Fruit fly (Drosophila melanogaster) whole organism, embryonic: ENCODE measurements around the gene CG1738.

Source experiments
- CG10462 ChIP-seq: fragments of 200-800 bp; sonication (Bioruptor generic); optimal IDR thresholded peaks from 2 replicates; lab custom pipeline; 2016; ENCODE audit warnings: missing biosample characterization, missing genetic modification characterization
- CG11456 ChIP-seq: fragments of 200-800 bp; sonication (Bioruptor generic); IDR thresholded peaks from 3 replicates; pipeline ENCODE4 v1.3.6; 2022; ENCODE audit warnings: missing biosample characterization, missing genetic modification characterization
- CG12391 ChIP-seq: fragments of 200-800 bp; sonication (Bioruptor generic); optimal IDR thresholded peaks from 3 replicates; lab custom pipeline; 2018; ENCODE audit warnings: missing biosample characterization, mild to moderate bottlenecking, missing genetic modification characterization, moderate library complexity
- CG14014 ChIP-seq: fragments of 200-800 bp; sonication (Bioruptor generic); IDR thresholded peaks from 2 replicates; pipeline ENCODE4 v1.3.6; 2022; ENCODE audit warnings: missing biosample characterization, missing genetic modification characterization
- CG14710 ChIP-seq: fragments of 200-800 bp; sonication (Bioruptor generic); optimal IDR thresholded peaks from 3 replicates; lab custom pipeline; 2019; ENCODE audit warnings: missing biosample characterization, mild to moderate bottlenecking, missing genetic modification characterization, moderate library complexity
- CG15601 ChIP-seq: fragments of 200-800 bp; sonication (Bioruptor generic); optimal IDR thresholded peaks from 3 replicates; lab custom pipeline; 2019; ENCODE audit warnings: missing biosample characterization, mild to moderate bottlenecking, missing genetic modification characterization, moderate library complexity
- CG17612 ChIP-seq: fragments of 200-800 bp; sonication (Bioruptor generic); IDR thresholded peaks from 2 replicates; pipeline ENCODE4 v1.3.6; 2022; ENCODE audit warnings: missing biosample characterization, missing genetic modification characterization
- CG17829 ChIP-seq: fragments of 200-800 bp; optimal IDR thresholded peaks from 2 replicates; lab custom pipeline; 2019; ENCODE audit warnings: missing biosample characterization, mild to moderate bottlenecking, missing genetic modification characterization, moderate library complexity
- CG30403 ChIP-seq: fragments of 200-800 bp; sonication (Bioruptor generic); optimal IDR thresholded peaks from 3 replicates; lab custom pipeline; 2016; ENCODE audit warnings: missing biosample characterization, missing genetic modification characterization
- CG30431 ChIP-seq: fragments of 200-800 bp; sonication (Bioruptor generic); optimal IDR thresholded peaks from 2 replicates; lab custom pipeline; 2017; ENCODE audit warnings: missing biosample characterization, missing genetic modification characterization
- CG31224 ChIP-seq: fragments of 200-800 bp; sonication (Bioruptor generic); IDR thresholded peaks from 2 replicates; pipeline ENCODE4 v1.3.6; 2022; ENCODE audit warnings: missing biosample characterization, missing genetic modification characterization
- CG3407 ChIP-seq: fragments of 200-800 bp; sonication (Bioruptor generic); optimal IDR thresholded peaks from 2 replicates; lab custom pipeline; 2018; ENCODE audit warnings: missing biosample characterization, mild to moderate bottlenecking, missing genetic modification characterization
- CG3995 ChIP-seq: fragments of 200-800 bp; sonication (Bioruptor generic); optimal IDR thresholded peaks from 3 replicates; lab custom pipeline; 2016; ENCODE audit warnings: missing biosample characterization, missing genetic modification characterization
- CG4360 ChIP-seq: fragments of 200-800 bp; sonication (Bioruptor generic); IDR thresholded peaks from 2 replicates; pipeline ENCODE4 v1.3.6; 2022; ENCODE audit warnings: missing biosample characterization, missing genetic modification characterization
- CG4707 ChIP-seq: fragments of 200-800 bp; sonication (Bioruptor generic); optimal IDR thresholded peaks from 2 replicates; lab custom pipeline; 2018; ENCODE audit warnings: missing biosample characterization, mild to moderate bottlenecking, missing genetic modification characterization, moderate library complexity
- CG5953 ChIP-seq: fragments of 200-800 bp; sonication (Bioruptor generic); IDR thresholded peaks from 2 replicates; pipeline ENCODE4 v1.3.6; 2022; ENCODE audit warnings: missing biosample characterization, missing genetic modification characterization
- CG6254 ChIP-seq: fragments of 200-800 bp; sonication (Bioruptor generic); optimal IDR thresholded peaks from 3 replicates; lab custom pipeline; 2017; ENCODE audit warnings: mild to moderate bottlenecking, missing biosample characterization, missing genetic modification reagents, missing genetic modification characterization
- CG6791 ChIP-seq: fragments of 200-800 bp; sonication (Bioruptor generic); IDR thresholded peaks from 3 replicates; pipeline ENCODE4 v1.3.6; 2022; ENCODE audit warnings: missing biosample characterization, missing genetic modification characterization; ENCODE audit not compliant: partially characterized antibody
- CG8290 ChIP-seq, 3 experiments: fragments of 200-800 bp; sonication (Bioruptor generic); optimal IDR thresholded peaks; 2 replicates each; lab custom pipeline; 2016 to 2019; ENCODE audit warnings: missing biosample characterization in 3 of 3, missing genetic modification characterization in 3 of 3, mild to moderate bottlenecking in 2 of 3, moderate library complexity in 1 of 3
- CG8944 ChIP-seq: fragments of 200-800 bp; sonication (Bioruptor generic); optimal IDR thresholded peaks from 3 replicates; lab custom pipeline; 2016; ENCODE audit warnings: missing biosample characterization, missing genetic modification characterization
- CG9437 ChIP-seq: fragments of 200-800 bp; sonication (Bioruptor generic); optimal IDR thresholded peaks from 2 replicates; lab custom pipeline; 2018; ENCODE audit warnings: missing biosample characterization, mild to moderate bottlenecking, missing genetic modification characterization
- Chrac-16 ChIP-seq: fragments of 200-800 bp; sonication (Bioruptor generic); optimal IDR thresholded peaks from 3 replicates; lab custom pipeline; 2016; ENCODE audit warnings: missing biosample characterization, missing genetic modification characterization
- CkIIα-i1 ChIP-seq: fragments of 200-800 bp; sonication (Bioruptor generic); IDR thresholded peaks from 2 replicates; pipeline ENCODE4 v1.3.6; 2022; ENCODE audit warnings: missing biosample characterization, missing genetic modification characterization
- CoRest ChIP-seq: fragments of 200-800 bp; sonication (Bioruptor generic); optimal IDR thresholded peaks from 3 replicates; lab custom pipeline; 2018; ENCODE audit warnings: missing biosample characterization, mild to moderate bottlenecking, missing genetic modification characterization, moderate library complexity
- Dek ChIP-seq: fragments of 200-800 bp; sonication (Bioruptor generic); optimal IDR thresholded peaks from 3 replicates; lab custom pipeline; 2019; ENCODE audit warnings: missing biosample characterization, mild to moderate bottlenecking, missing genetic modification characterization, moderate library complexity
- Dip3 ChIP-seq: fragments of 200-800 bp; sonication (Bioruptor generic); optimal IDR thresholded peaks from 3 replicates; lab custom pipeline; 2016; ENCODE audit warnings: missing biosample characterization, missing genetic modification characterization
- ERR ChIP-seq: fragments of 200-800 bp; sonication (Bioruptor generic); optimal IDR thresholded peaks from 2 replicates; lab custom pipeline; 2016; ENCODE audit warnings: missing biosample characterization, missing genetic modification characterization
- HmgZ ChIP-seq: fragments of 200-800 bp; sonication (Bioruptor generic); optimal IDR thresholded peaks from 2 replicates; lab custom pipeline; 2018; ENCODE audit warnings: missing biosample characterization, mild to moderate bottlenecking, missing genetic modification characterization
- Hr3 ChIP-seq: fragments of 200-800 bp; sonication (Bioruptor generic); optimal IDR thresholded peaks from 3 replicates; lab custom pipeline; 2016; ENCODE audit warnings: missing biosample characterization, missing genetic modification characterization
- Nf-YB ChIP-seq: fragments of 200-800 bp; sonication (Bioruptor generic); optimal IDR thresholded peaks from 3 replicates; lab custom pipeline; 2019; ENCODE audit warnings: missing biosample characterization, mild to moderate bottlenecking, missing genetic modification characterization, moderate library complexity
- Rfx ChIP-seq: fragments of 200-800 bp; sonication (Bioruptor generic); IDR thresholded peaks from 2 replicates; pipeline ENCODE4 v1.3.6; 2022; ENCODE audit warnings: missing biosample characterization, missing genetic modification characterization
- Sox102F ChIP-seq: fragments of 200-800 bp; sonication (Bioruptor generic); optimal IDR thresholded peaks from 2 replicates; lab custom pipeline; 2018; ENCODE audit warnings: missing biosample characterization, mild to moderate bottlenecking, missing genetic modification characterization, moderate library complexity
- Stat92E ChIP-seq, 3 experiments: fragments of >200 bp in 2 of 3; fragments of 200-800 bp in 1 of 3; sonication (Bioruptor generic) in 1 of 3; optimal IDR thresholded peaks; 2 replicates each; lab custom pipeline; 2017 to 2019; ENCODE audit warnings: missing biosample characterization in 3 of 3, missing genetic modification characterization in 3 of 3, mild to moderate bottlenecking in 1 of 3, moderate library complexity in 1 of 3
- Usf ChIP-seq: fragments of 200-800 bp; sonication (Bioruptor generic); optimal IDR thresholded peaks from 2 replicates; lab custom pipeline; 2017; ENCODE audit warnings: missing genotype, missing biosample characterization, missing genetic modification characterization
- aop ChIP-seq: fragments of 200-800 bp; sonication (Bioruptor generic); IDR thresholded peaks from 2 replicates; pipeline ENCODE4 v1.3.6; 2022; ENCODE audit warnings: missing biosample characterization, missing genetic modification characterization
- gce ChIP-seq: fragments of 200-800 bp; sonication (Bioruptor generic); IDR thresholded peaks from 3 replicates; pipeline ENCODE4 v1.3.6; 2022; ENCODE audit warnings: missing biosample characterization, missing genetic modification characterization
- her ChIP-seq: fragments of 200-800 bp; sonication (Bioruptor generic); optimal IDR thresholded peaks from 2 replicates; lab custom pipeline; 2016; ENCODE audit warnings: missing biosample characterization, missing genetic modification characterization
- ind ChIP-seq: fragments of 200-800 bp; sonication (Bioruptor generic); optimal IDR thresholded peaks from 3 replicates; lab custom pipeline; 2016; ENCODE audit warnings: missing biosample characterization, missing genetic modification characterization
- klu ChIP-seq: fragments of 200-800 bp; sonication (Bioruptor generic); IDR thresholded peaks from 2 replicates; pipeline ENCODE4 v1.3.6; 2022; ENCODE audit warnings: missing biosample characterization, missing genetic modification characterization
- nmo ChIP-seq: fragments of 200-800 bp; sonication (Bioruptor generic); optimal IDR thresholded peaks from 2 replicates; lab custom pipeline; 2018; ENCODE audit warnings: missing biosample characterization, mild to moderate bottlenecking, missing genetic modification characterization, moderate library complexity
- onecut ChIP-seq: fragments of 200-800 bp; sonication (Bioruptor generic); IDR thresholded peaks from 2 replicates; pipeline ENCODE4 v1.3.6; 2022; ENCODE audit warnings: missing biosample characterization, missing genetic modification characterization
- pho ChIP-seq: fragments of 200-800 bp; sonication (Bioruptor generic); optimal IDR thresholded peaks from 2 replicates; lab custom pipeline; 2016; ENCODE audit warnings: missing biosample characterization, missing genetic modification characterization
- run ChIP-seq: fragments of 200-800 bp; sonication (Bioruptor generic); optimal IDR thresholded peaks from 3 replicates; lab custom pipeline; 2018; ENCODE audit warnings: missing biosample characterization, mild to moderate bottlenecking, missing genetic modification characterization
- sd ChIP-seq: fragments of 200-800 bp; sonication (Bioruptor generic); optimal IDR thresholded peaks from 3 replicates; lab custom pipeline; 2018; ENCODE audit warnings: missing biosample characterization, mild to moderate bottlenecking, missing genetic modification characterization, moderate library complexity
- tin ChIP-seq: fragments of 200-800 bp; sonication (Bioruptor generic); optimal IDR thresholded peaks from 3 replicates; lab custom pipeline; 2016; ENCODE audit warnings: missing biosample characterization, missing genetic modification characterization
- tna ChIP-seq: fragments of 200-800 bp; sonication (Bioruptor generic); IDR thresholded peaks from 2 replicates; pipeline ENCODE4 v1.3.6; 2022; ENCODE audit warnings: missing biosample characterization, missing genetic modification characterization; ENCODE audit not compliant: partially characterized antibody
- trem ChIP-seq: fragments of 200-800 bp; optimal IDR thresholded peaks from 3 replicates; lab custom pipeline; 2019; ENCODE audit warnings: missing biosample characterization, mild to moderate bottlenecking, missing genetic modification characterization, moderate library complexity
- zen ChIP-seq: fragments of 200-800 bp; sonication (Bioruptor generic); optimal IDR thresholded peaks from 3 replicates; lab custom pipeline; 2018; ENCODE audit warnings: missing biosample characterization, mild to moderate bottlenecking, missing genetic modification characterization, moderate library complexity

The CG1738 gene

dm6 chrX:11338973-11339867 lies 9.6 kb upstream of the CG1738 start (continued):
- TF ChIP-seq ERR (GFP tag; lab: Kevin White, UChicago) (peak; percentile 68), sd (tag; lab: Kevin White, UChicago) (peak; percentile 87), Dek (peak; percentile 14), CG4707 (no peak), CG12391 (tag; lab: Kevin White, UChicago) (peak; percentile 63), tna (GFP tag; lab: Robert Waterston, UW) (peak; percentile 82), CG15601 (tag; lab: Kevin White, UChicago) (peak; percentile 36), Nf-YB (no peak), klu (GFP tag; lab: Robert Waterston, UW) (no peak), CG6791 (GFP tag; lab: Robert Waterston, UW) (peak; percentile 86), CG3407 (GFP tag; lab: Kevin White, UChicago) (no peak), gce (GFP tag; lab: Robert Waterston, UW) (no peak), CG5953 (GFP tag; lab: Robert Waterston, UW) (no peak), CG8944 (GFP tag; lab: Kevin White, UChicago) (peak; percentile 66), CG8290 (GFP tag; optimal IDR thresholded peaks at IDR 0.05; lab: Kevin White, UChicago) (peak; percentile 22), CG8290 (tag; optimal IDR thresholded peaks at IDR 0.05; lab: Kevin White, UChicago) (peak in 1 of 2 experiments; percentile 79), CG30403 (GFP tag; lab: Kevin White, UChicago) (peak; percentile 58), Hr3 (GFP tag; lab: Kevin White, UChicago) (peak; percentile 34), ind (GFP tag; lab: Kevin White, UChicago) (peak; percentile 53), onecut (peak; percentile 99), Dip3 (GFP tag; lab: Kevin White, UChicago) (peak; percentile 52), aop (no peak; the same call in none of the 2 replicates), CG17612 (GFP tag; lab: Robert Waterston, UW) (no peak), trem (tag; lab: Kevin White, UChicago) (peak; percentile 75), Rfx (GFP tag; lab: Robert Waterston, UW) (peak; percentile 68), pho (GFP tag; lab: Kevin White, UChicago) (peak; percentile 53), CoRest (tag; lab: Kevin White, UChicago) (peak; percentile 62), CG14014 (GFP tag; lab: Robert Waterston, UW) (0 out of 2 replicates have a peak, but pooled peaks have one; percentile 19), Sox102F (GFP tag; lab: Kevin White, UChicago) (peak; percentile 18), CG30431 (no peak), zen (peak; percentile 41), nmo (GFP tag; lab: Kevin White, UChicago) (peak; percentile 45), Usf (GFP tag; lab: Kevin White, UChicago) (no peak), CG10462 (GFP tag; lab: Kevin White, UChicago) (no peak), CG31224 (GFP tag; lab: Robert Waterston, UW) (no peak), CG6254 (GFP tag; lab: Kevin White, UChicago) (no peak), Chrac-16 (peak; percentile 47), HmgZ (tag; lab: Kevin White, UChicago) (peak; percentile 66), Stat92E (GFP tag; optimal IDR thresholded peaks at IDR 0.05; lab: Kevin White, UChicago) (peak in 1 of 3 experiments; percentile 12), CG4360 (GFP tag; lab: Robert Waterston, UW) (peak; percentile 52; the same call in 1 of the 2 replicates), tin (GFP tag; lab: Kevin White, UChicago) (peak; percentile 47), CkIIα-i1 (GFP tag; lab: Robert Waterston, UW) (no peak), CG14710 (peak; percentile 76), her (GFP tag; lab: Kevin White, UChicago) (peak; percentile 58), CG9437 (GFP tag; lab: Kevin White, UChicago) (no peak), CG17829 (tag; lab: Kevin White, UChicago) (peak; percentile 50), CG3995 (GFP tag; lab: Kevin White, UChicago) (peak; percentile 49), CG11456 (0 out of 3 replicates have a peak, but pooled peaks have one; percentile 54), run (tag; lab: Kevin White, UChicago) (no peak)
